Fruit fly (Drosophila melanogaster) whole organism, embryonic: ENCODE measurements around the gene HDAC3.

Source experiments
- Asciz ChIP-seq: fragments of 200-800 bp; sonication (Bioruptor generic); optimal IDR thresholded peaks from 2 replicates; lab custom pipeline; 2017; ENCODE audit warnings: missing biosample characterization, mild to moderate bottlenecking, missing genetic modification characterization, missing genetic modification reagents
- Atf-2 ChIP-seq: fragments of 200-800 bp; sonication (Bioruptor generic); optimal IDR thresholded peaks from 2 replicates; lab custom pipeline; 2016; ENCODE audit warnings: missing biosample characterization, missing genetic modification characterization
- B-H1 ChIP-seq: fragments of 200-800 bp; sonication (Bioruptor generic); IDR thresholded peaks from 3 replicates; pipeline ENCODE4 v1.3.6; 2022; ENCODE audit warnings: missing biosample characterization, missing genetic modification characterization
- Bteb2 ChIP-seq: fragments of 200-800 bp; sonication (Bioruptor generic); optimal IDR thresholded peaks from 2 replicates; lab custom pipeline; 2016; ENCODE audit warnings: missing biosample characterization, missing genetic modification characterization
- CG10209 ChIP-seq: fragments of 200-800 bp; sonication (Bioruptor generic); optimal IDR thresholded peaks from 3 replicates; lab custom pipeline; 2017; ENCODE audit warnings: missing biosample characterization, mild to moderate bottlenecking, missing genetic modification characterization, missing genetic modification reagents
- CG10274 ChIP-seq: fragments of 200-800 bp; sonication (Bioruptor generic); optimal IDR thresholded peaks from 3 replicates; lab custom pipeline; 2017; ENCODE audit warnings: missing biosample characterization, mild to moderate bottlenecking, missing genetic modification characterization
- CG11085 ChIP-seq: fragments of 200-800 bp; sonication (Bioruptor generic); IDR thresholded peaks from 2 replicates; pipeline ENCODE4 v1.3.6; 2022; ENCODE audit warnings: missing biosample characterization, missing genetic modification characterization
- CG12299 ChIP-seq: fragments of 200-800 bp; sonication (Bioruptor generic); optimal IDR thresholded peaks from 2 replicates; lab custom pipeline; 2018; ENCODE audit warnings: missing biosample characterization, mild to moderate bottlenecking, missing genetic modification characterization
- CG14965 ChIP-seq: fragments of 200-800 bp; sonication (Bioruptor generic); optimal IDR thresholded peaks from 2 replicates; lab custom pipeline; 2016; ENCODE audit warnings: missing biosample characterization, missing genetic modification characterization, borderline replicate concordance
- CG15011 ChIP-seq: fragments of 200-800 bp; sonication (Bioruptor generic); optimal IDR thresholded peaks from 3 replicates; lab custom pipeline; 2018; ENCODE audit warnings: missing biosample characterization, mild to moderate bottlenecking, missing genetic modification characterization
- CG15479 ChIP-seq: fragments of 200-800 bp; sonication (Bioruptor generic); optimal IDR thresholded peaks from 3 replicates; lab custom pipeline; 2019; ENCODE audit warnings: missing biosample characterization, mild to moderate bottlenecking, missing genetic modification characterization, moderate library complexity
- CG18262 ChIP-seq: fragments of 200-800 bp; optimal IDR thresholded peaks from 3 replicates; lab custom pipeline; 2019; ENCODE audit warnings: missing biosample characterization, mild to moderate bottlenecking, missing genetic modification characterization, moderate library complexity
- CG3847 ChIP-seq: fragments of 200-800 bp; sonication (Bioruptor generic); IDR thresholded peaks from 2 replicates; pipeline ENCODE4 v1.3.6; 2022; ENCODE audit warnings: missing biosample characterization, missing genetic modification characterization
- CG4424 ChIP-seq: fragments of 200-800 bp; sonication (Bioruptor generic); optimal IDR thresholded peaks from 3 replicates; lab custom pipeline; 2016; ENCODE audit warnings: missing biosample characterization, missing genetic modification characterization
- CG6683 ChIP-seq: fragments of 200-800 bp; sonication (Bioruptor generic); optimal IDR thresholded peaks from 2 replicates; lab custom pipeline; 2017; ENCODE audit warnings: missing biosample characterization, mild to moderate bottlenecking, missing genetic modification characterization, missing genetic modification reagents
- CG7556 ChIP-seq: fragments of 200-800 bp; sonication (Bioruptor generic); optimal IDR thresholded peaks from 2 replicates; lab custom pipeline; 2017; ENCODE audit warnings: missing biosample characterization, mild to moderate bottlenecking, missing genetic modification characterization
- CG9727 ChIP-seq: fragments of 200-800 bp; sonication (Bioruptor generic); optimal IDR thresholded peaks from 3 replicates; lab custom pipeline; 2017; ENCODE audit warnings: missing biosample characterization, mild to moderate bottlenecking, missing genetic modification characterization
- Dip2 ChIP-seq: fragments of 200-800 bp; sonication (Bioruptor generic); IDR thresholded peaks from 2 replicates; pipeline ENCODE4 v1.3.6; 2022; ENCODE audit warnings: missing biosample characterization, missing genetic modification characterization
- Dll ChIP-seq: fragments of 200-800 bp; sonication (Bioruptor generic); IDR thresholded peaks from 4 replicates; pipeline ENCODE4 v1.3.6; 2022; ENCODE audit warnings: missing biosample characterization, missing genetic modification characterization; ENCODE audit not compliant: partially characterized antibody
- Dref ChIP-seq: fragments of 200-800 bp; sonication (Bioruptor generic); IDR thresholded peaks from 2 replicates; pipeline ENCODE4 v1.3.6; 2022; ENCODE audit warnings: missing biosample characterization, missing genetic modification characterization
- Drgx ChIP-seq: fragments of 200-800 bp; sonication (Bioruptor generic); IDR thresholded peaks from 2 replicates; pipeline ENCODE4 v1.3.6; 2022; ENCODE audit warnings: missing biosample characterization, missing genetic modification characterization
- E2f2 ChIP-seq: fragments of 200-800 bp; sonication (Bioruptor generic); IDR thresholded peaks from 2 replicates; pipeline ENCODE4 v1.3.6; 2022; ENCODE audit warnings: missing biosample characterization, missing genetic modification characterization
- HHEX ChIP-seq: fragments of 200-800 bp; sonication (Bioruptor generic); optimal IDR thresholded peaks from 3 replicates; lab custom pipeline; 2017; ENCODE audit warnings: missing biosample characterization, mild to moderate bottlenecking, missing genetic modification characterization, missing genetic modification reagents
- Hey ChIP-seq: fragments of 200-800 bp; sonication (Bioruptor generic); optimal IDR thresholded peaks from 3 replicates; lab custom pipeline; 2018; ENCODE audit warnings: missing biosample characterization, mild to moderate bottlenecking, missing genetic modification characterization
- Hmx ChIP-seq: fragments of 200-800 bp; sonication (Bioruptor generic); optimal IDR thresholded peaks from 2 replicates; lab custom pipeline; 2016; ENCODE audit warnings: missing biosample characterization, missing genetic modification characterization
- Hr39 ChIP-seq: fragments of >200 bp; optimal IDR thresholded peaks from 2 replicates; lab custom pipeline; 2017
- Hr78 ChIP-seq, 2 experiments: fragments of 200-800 bp in 1 of 2; fragments of >200 bp in 1 of 2; sonication (Bioruptor generic) in 1 of 2; optimal IDR thresholded peaks; 2 replicates each; lab custom pipeline; 2017 to 2019; ENCODE audit warnings: missing biosample characterization in 2 of 2, missing genetic modification characterization in 2 of 2, mild to moderate bottlenecking in 1 of 2, moderate library complexity in 1 of 2
- NC2β ChIP-seq: fragments of 200-800 bp; sonication (Bioruptor generic); optimal IDR thresholded peaks from 2 replicates; lab custom pipeline; 2016; ENCODE audit warnings: missing biosample characterization, missing genetic modification characterization
- Nf-YA ChIP-seq: fragments of 200-800 bp; sonication (Bioruptor generic); IDR thresholded peaks from 2 replicates; pipeline ENCODE4 v1.3.6; 2022; ENCODE audit warnings: missing biosample characterization, missing genetic modification characterization
- Optix ChIP-seq: fragments of 200-800 bp; sonication (Bioruptor generic); IDR thresholded peaks from 3 replicates; pipeline ENCODE4 v1.3.6; 2022; ENCODE audit warnings: missing biosample characterization, missing genetic modification characterization
- Scr ChIP-seq: fragments of 200-800 bp; sonication (Bioruptor generic); IDR thresholded peaks from 2 replicates; pipeline ENCODE4 v1.3.6; 2022; ENCODE audit warnings: missing biosample characterization, missing genetic modification characterization; ENCODE audit not compliant: partially characterized antibody
- Six4 ChIP-seq: fragments of 200-800 bp; sonication (Bioruptor generic); optimal IDR thresholded peaks from 2 replicates; lab custom pipeline; 2016; ENCODE audit warnings: missing biosample characterization, missing genetic modification characterization
- Usf ChIP-seq: fragments of 200-800 bp; sonication (Bioruptor generic); optimal IDR thresholded peaks from 2 replicates; lab custom pipeline; 2017; ENCODE audit warnings: missing genotype, missing biosample characterization, missing genetic modification characterization
- Vsx1 ChIP-seq: fragments of 200-800 bp; sonication (Bioruptor generic); optimal IDR thresholded peaks from 2 replicates; lab custom pipeline; 2017; ENCODE audit warnings: missing biosample characterization, mild to moderate bottlenecking, missing genetic modification characterization, missing genetic modification reagents
- al ChIP-seq: fragments of 200-800 bp; sonication (Bioruptor generic); IDR thresholded peaks from 2 replicates; pipeline ENCODE4 v1.3.6; 2022; ENCODE audit warnings: missing biosample characterization, missing genetic modification characterization
- bbx ChIP-seq: fragments of 200-800 bp; sonication (Bioruptor generic); IDR thresholded peaks from 2 replicates; pipeline ENCODE4 v1.3.6; 2022; ENCODE audit warnings: missing biosample characterization, missing genetic modification characterization; ENCODE audit not compliant: partially characterized antibody
- caup ChIP-seq: fragments of 200-800 bp; sonication (Bioruptor generic); optimal IDR thresholded peaks from 3 replicates; lab custom pipeline; 2017; ENCODE audit warnings: missing biosample characterization, mild to moderate bottlenecking, missing genetic modification characterization, moderate library complexity; ENCODE audit not compliant: severe bottlenecking
- cwo ChIP-seq: fragments of 200-800 bp; sonication (Bioruptor generic); optimal IDR thresholded peaks from 3 replicates; lab custom pipeline; 2017; ENCODE audit warnings: missing biosample characterization, missing genetic modification characterization, mild to moderate bottlenecking, moderate library complexity, missing genetic modification reagents
- dati ChIP-seq: fragments of 200-800 bp; sonication (Bioruptor generic); IDR thresholded peaks from 2 replicates; pipeline ENCODE4 v1.3.6; 2022; ENCODE audit warnings: missing biosample characterization, missing genetic modification characterization
- grau ChIP-seq: fragments of 200-800 bp; optimal IDR thresholded peaks from 3 replicates; lab custom pipeline; 2019; ENCODE audit warnings: missing biosample characterization, mild to moderate bottlenecking, missing genetic modification characterization, moderate library complexity
- gsb-n ChIP-seq: fragments of 200-800 bp; sonication (Bioruptor generic); optimal IDR thresholded peaks from 3 replicates; lab custom pipeline; 2018; ENCODE audit warnings: missing biosample characterization, mild to moderate bottlenecking, missing genetic modification characterization
- kah ChIP-seq: fragments of 200-800 bp; sonication (Bioruptor generic); optimal IDR thresholded peaks from 2 replicates; lab custom pipeline; 2018; ENCODE audit warnings: missing biosample characterization, mild to moderate bottlenecking, missing genetic modification characterization
- luna ChIP-seq: fragments of 200-800 bp; sonication (Bioruptor generic); optimal IDR thresholded peaks from 2 replicates; lab custom pipeline; 2016; ENCODE audit warnings: missing biosample characterization, missing genetic modification characterization
- phol ChIP-seq: fragments of 200-800 bp; sonication (Bioruptor generic); optimal IDR thresholded peaks from 3 replicates; lab custom pipeline; 2018; ENCODE audit warnings: missing biosample characterization, mild to moderate bottlenecking, missing genetic modification characterization, moderate library complexity
- pros ChIP-seq: fragments of 200-800 bp; sonication (Bioruptor generic); optimal IDR thresholded peaks from 3 replicates; lab custom pipeline; 2019; ENCODE audit warnings: missing biosample characterization, mild to moderate bottlenecking, missing genetic modification characterization, moderate library complexity
- ssp ChIP-seq: fragments of 200-800 bp; sonication (Bioruptor generic); IDR thresholded peaks from 2 replicates; pipeline ENCODE4 v1.3.6; 2022; ENCODE audit warnings: missing biosample characterization, missing genetic modification characterization
- sug ChIP-seq: fragments of 200-800 bp; optimal IDR thresholded peaks from 2 replicates; lab custom pipeline; 2019; ENCODE audit warnings: missing biosample characterization, mild to moderate bottlenecking, missing genetic modification characterization, moderate library complexity
- trh ChIP-seq: fragments of 200-800 bp; sonication (Bioruptor generic); optimal IDR thresholded peaks from 2 replicates; lab custom pipeline; 2016; ENCODE audit warnings: missing biosample characterization, missing genetic modification characterization
- twi ChIP-seq: fragments of 200-800 bp; optimal IDR thresholded peaks from 2 replicates; lab custom pipeline; 2019; ENCODE audit warnings: missing biosample characterization, mild to moderate bottlenecking, missing genetic modification characterization, moderate library complexity
- usp ChIP-seq: fragments of >200 bp; optimal IDR thresholded peaks from 2 replicates; lab custom pipeline; 2017; ENCODE audit warnings: missing biosample characterization, missing genetic modification characterization
- z ChIP-seq: fragments of 200-800 bp; sonication (Bioruptor generic); IDR thresholded peaks from 3 replicates; pipeline ENCODE4 v1.3.6; 2022; ENCODE audit warnings: missing biosample characterization, missing genetic modification characterization

Gene HDAC3

DNA sequence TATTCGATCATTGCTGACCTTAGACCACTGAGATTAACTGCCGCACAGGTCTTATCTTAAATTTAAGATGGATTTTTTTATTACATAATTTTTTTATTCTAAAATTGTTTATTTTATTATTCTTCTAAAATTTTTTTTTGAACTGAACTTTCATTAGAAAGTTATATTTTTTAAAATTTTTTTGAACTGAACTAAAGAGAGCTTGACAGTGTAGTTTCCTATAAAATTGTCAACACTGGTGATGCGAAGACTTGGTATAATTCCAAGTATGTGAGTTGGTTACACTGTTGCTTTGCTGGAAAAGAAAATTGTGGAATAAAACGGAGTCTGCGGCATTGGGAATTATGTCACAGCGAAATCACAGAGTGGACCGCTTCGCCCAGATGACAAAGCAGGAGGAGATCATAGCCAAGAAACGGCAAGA is 10.9 kb upstream of the HDAC3 start, which contains the start of gene CG31550 (continued):
- TF ChIP-seq Usf (GFP tag; lab: Kevin White, UChicago) (peak; percentile 33), usp (GFP tag; lab: Kevin White, UChicago) (no peak), CG10274 (no peak), Bteb2 (peak; percentile 25), NC2β (GFP tag; lab: Kevin White, UChicago) (no peak), CG9727 (GFP tag; lab: Kevin White, UChicago) (peak; percentile 77), gsb-n (tag; lab: Kevin White, UChicago) (no peak), cwo (GFP tag; lab: Kevin White, UChicago) (peak; percentile 23), CG3847 (GFP tag; lab: Robert Waterston, UW) (peak; percentile 81), CG18262 (tag; lab: Kevin White, UChicago) (no peak), CG6683 (GFP tag; lab: Kevin White, UChicago) (no peak), caup (GFP tag; lab: Kevin White, UChicago) (peak; percentile 49), Atf-2 (GFP tag; lab: Kevin White, UChicago) (peak; percentile 9), pros (GFP tag; lab: Kevin White, UChicago) (no peak), Hr39 (no peak), Dip2 (GFP tag; lab: Robert Waterston, UW) (no peak), HHEX (GFP tag; lab: Kevin White, UChicago) (peak; percentile 40), E2f2 (peak; percentile 40; the same call in 1 of the 2 replicates), al (GFP tag; lab: Robert Waterston, UW) (peak; percentile 79), Six4 (GFP tag; lab: Kevin White, UChicago) (peak; percentile 43), ssp (GFP tag; lab: Robert Waterston, UW) (peak; percentile 72), Hr78 (GFP tag; optimal IDR thresholded peaks at IDR 0.05; lab: Kevin White, UChicago) (no peak), Scr (GFP tag; lab: Robert Waterston, UW) (no peak), CG15011 (GFP tag; lab: Kevin White, UChicago) (no peak), CG12299 (tag; lab: Kevin White, UChicago) (no peak), z (GFP tag; lab: Robert Waterston, UW) (no peak), Vsx1 (GFP tag; lab: Kevin White, UChicago) (no peak), CG14965 (no peak), Optix (GFP tag; lab: Robert Waterston, UW) (no peak), Dll (GFP tag; lab: Robert Waterston, UW) (0 out of 4 replicates have a peak, but pooled peaks have one; percentile 44), CG10209 (GFP tag; lab: Kevin White, UChicago) (peak; percentile 60), dati (GFP tag; lab: Robert Waterston, UW) (no peak), luna (GFP tag; lab: Kevin White, UChicago) (no peak), trh (GFP tag; lab: Kevin White, UChicago) (peak; percentile 39), sug (peak; percentile 55), twi (tag; lab: Kevin White, UChicago) (peak; percentile 37), grau (peak; percentile 78), B-H1 (peak; percentile 60), Dref (GFP tag; lab: Robert Waterston, UW) (no peak), Hey (tag; lab: Kevin White, UChicago) (no peak), CG7556 (peak; percentile 55), Hmx (GFP tag; lab: Kevin White, UChicago) (no peak), bbx (GFP tag; lab: Robert Waterston, UW) (no peak), Asciz (GFP tag; lab: Kevin White, UChicago) (no peak), CG11085 (GFP tag; lab: Robert Waterston, UW) (peak; percentile 73; the same call in 1 of the 2 replicates), CG15479 (no peak), phol (tag; lab: Kevin White, UChicago) (peak; percentile 81), Drgx (GFP tag; lab: Robert Waterston, UW) (peak; percentile 47), Nf-YA (0 out of 2 replicates have a peak, but pooled peaks have one; percentile 8), kah (GFP tag; lab: Kevin White, UChicago) (no peak), CG4424 (peak; percentile 66)
